Worm (Caenorhabditis elegans) whole organism, L4 larva: ENCODE measurements around the gene nhl-2.

Experiments used
- F26F4.8 ChIP-seq: fragments of 200-800 bp; sonication (Bioruptor generic); conservative IDR thresholded peaks from 2 replicates; pipeline ENCODE4 v1.3.6; 2022; ENCODE audit warnings: missing genetic modification characterization, missing compliant biosample characterization
- R02D3.7 ChIP-seq: fragments of 150-350 bp; sonication (generic microtip); optimal IDR thresholded peaks from 3 replicates; lab custom pipeline; 2014; ENCODE audit warnings: missing biosample characterization, missing genetic modification characterization
- T26A8.4 ChIP-seq: fragments of 200-800 bp; sonication (Bioruptor generic); IDR thresholded peaks from 2 replicates; pipeline ENCODE4 v1.3.6; 2022; ENCODE audit warnings: missing genetic modification characterization, missing compliant biosample characterization
- ZK546.5 ChIP-seq, 2 experiments: sonication (generic microtip); optimal IDR thresholded peaks; 2 replicates each; lab custom pipeline; 2017; ENCODE audit warnings: missing biosample characterization in 2 of 2, missing genetic modification characterization in 2 of 2
- aha-1 ChIP-seq: fragments of 150-350 bp; peaks from one replicate; lab custom pipeline; 2014; ENCODE audit warnings: missing biosample characterization, missing genetic modification characterization
- ceh-20 ChIP-seq: fragments of 200-800 bp; sonication (Bioruptor generic); IDR thresholded peaks from 2 replicates; pipeline ENCODE4 v1.3.6; 2022; ENCODE audit warnings: missing genetic modification reagents, missing genetic modification characterization, missing compliant biosample characterization
- ceh-44 ChIP-seq: fragments of 200-800 bp; sonication (Bioruptor generic); IDR thresholded peaks from 2 replicates; pipeline ENCODE4 v1.3.6; 2022; ENCODE audit warnings: missing genetic modification reagents, missing genetic modification characterization, missing compliant biosample characterization
- ces-1 ChIP-seq: fragments of 150-350 bp; sonication (generic microtip); optimal IDR thresholded peaks from 4 replicates; lab custom pipeline; 2014; ENCODE audit warnings: missing biosample characterization, missing genetic modification reagents, missing genetic modification characterization
- daf-12 ChIP-seq: fragments of 150-350 bp; optimal IDR thresholded peaks from 2 replicates; lab custom pipeline; 2014; ENCODE audit warnings: missing biosample characterization, missing genetic modification reagents, missing genetic modification characterization
- daf-16 ChIP-seq, 3 experiments: sonication (generic microtip); optimal IDR thresholded peaks; 2 replicates each; lab custom pipeline; 2016 to 2017; ENCODE audit warnings: missing genetic modification characterization in 3 of 3, missing genetic modification reagents in 3 of 3, mild to moderate bottlenecking in 2 of 3, missing compliant biosample characterization in 2 of 3, missing biosample characterization in 1 of 3, moderate library complexity in 1 of 3
- dmd-6 ChIP-seq: fragments of 200-800 bp; sonication (Bioruptor generic); IDR thresholded peaks from 2 replicates; pipeline ENCODE4 v1.3.6; 2022; ENCODE audit warnings: missing genetic modification reagents, missing genetic modification characterization, missing compliant biosample characterization
- duxl-1 ChIP-seq: sonication (generic microtip); optimal IDR thresholded peaks from 2 replicates; lab custom pipeline; 2016; ENCODE audit warnings: mild to moderate bottlenecking, missing genetic modification characterization, moderate library complexity, missing compliant biosample characterization; ENCODE audit not compliant: poor library complexity
- dve-1 ChIP-seq: sonication (generic microtip); optimal IDR thresholded peaks from 2 replicates; lab custom pipeline; 2017; ENCODE audit warnings: antibody characterized with exemption, mild to moderate bottlenecking, missing genetic modification characterization, missing compliant biosample characterization; ENCODE audit not compliant: insufficient read depth
- egl-43 ChIP-seq: fragments of 200-800 bp; sonication (Bioruptor generic); IDR thresholded peaks from 2 replicates; pipeline ENCODE4 v1.3.6; 2022; ENCODE audit warnings: missing genetic modification reagents, missing genetic modification characterization, missing compliant biosample characterization
- gei-8 ChIP-seq: fragments of 200-800 bp; sonication (Bioruptor generic); optimal IDR thresholded peaks from 2 replicates; lab custom pipeline; 2018; ENCODE audit warnings: mild to moderate bottlenecking, missing genetic modification characterization, missing compliant biosample characterization
- hif-1 ChIP-seq, 2 experiments: sonication (generic microtip); optimal IDR thresholded peaks; 2 replicates each; lab custom pipeline; 2016 to 2017; ENCODE audit warnings: missing compliant biosample characterization in 2 of 2, missing genetic modification characterization in 2 of 2, missing genetic modification reagents in 2 of 2, missing genotype in 2 of 2, mild to moderate bottlenecking in 1 of 2
- hlh-11 ChIP-seq: fragments of 200-800 bp; sonication (Bioruptor generic); optimal IDR thresholded peaks from 2 replicates; lab custom pipeline; 2018; ENCODE audit warnings: mild to moderate bottlenecking, missing genetic modification characterization, missing compliant biosample characterization
- hlh-30 ChIP-seq: sonication (generic microtip); optimal IDR thresholded peaks from 2 replicates; lab custom pipeline; 2017; ENCODE audit warnings: antibody characterized with exemption, mild to moderate bottlenecking, missing genetic modification characterization, missing compliant biosample characterization; ENCODE audit not compliant: insufficient read depth
- hmg-1.1 ChIP-seq: fragments of 200-800 bp; sonication (Bioruptor generic); IDR thresholded peaks from 2 replicates; pipeline ENCODE4 v1.3.6; 2022; ENCODE audit warnings: missing genetic modification reagents, missing genetic modification characterization, missing compliant biosample characterization
- lin-1 ChIP-seq: fragments of 200-800 bp; sonication (Bioruptor generic); IDR thresholded peaks from 2 replicates; pipeline ENCODE4 v1.3.6; 2022; ENCODE audit warnings: missing genetic modification reagents, missing genetic modification characterization, missing compliant biosample characterization
- lin-15B ChIP-seq: fragments of 150-350 bp; sonication (generic microtip); optimal IDR thresholded peaks from 3 replicates; lab custom pipeline; 2014; ENCODE audit warnings: missing biosample characterization, missing genetic modification characterization
- madf-9 ChIP-seq: fragments of 200-800 bp; sonication (Bioruptor generic); conservative IDR thresholded peaks from 2 replicates; pipeline ENCODE4 v1.3.6; 2022; ENCODE audit warnings: missing genetic modification reagents, missing genetic modification characterization, missing compliant biosample characterization
- mdl-1 ChIP-seq, 2 experiments: fragments of 150-350 bp in 1 of 2; sonication (generic microtip) in 1 of 2; optimal IDR thresholded peaks; 2 replicates each; lab custom pipeline; 2014 to 2017; ENCODE audit warnings: missing biosample characterization in 2 of 2, missing genetic modification characterization in 2 of 2
- mdt-29 ChIP-seq: fragments of 200-800 bp; sonication (Bioruptor generic); IDR thresholded peaks from 2 replicates; pipeline ENCODE4 v1.3.6; 2022; ENCODE audit warnings: missing genetic modification reagents, missing genetic modification characterization, missing compliant biosample characterization
- mes-2 ChIP-seq: sonication (generic microtip); optimal IDR thresholded peaks from 2 replicates; lab custom pipeline; 2016; ENCODE audit warnings: missing genotype, mild to moderate bottlenecking, missing genetic modification characterization, missing compliant biosample characterization; ENCODE audit not compliant: poor library complexity, severe bottlenecking
- mxl-2 ChIP-seq: fragments of 200-800 bp; sonication (Bioruptor generic); conservative IDR thresholded peaks from 2 replicates; pipeline ENCODE4 v1.3.6; 2022; ENCODE audit warnings: missing genetic modification reagents, missing genetic modification characterization, missing compliant biosample characterization
- mxl-3 ChIP-seq: fragments of 200-800 bp; sonication (Bioruptor generic); optimal IDR thresholded peaks from 2 replicates; lab custom pipeline; 2018; ENCODE audit warnings: mild to moderate bottlenecking, missing genetic modification characterization, missing compliant biosample characterization
- nhr-111 ChIP-seq: fragments of 200-800 bp; sonication (Bioruptor generic); optimal IDR thresholded peaks from 2 replicates; lab custom pipeline; 2018; ENCODE audit warnings: mild to moderate bottlenecking, missing genetic modification characterization, missing compliant biosample characterization
- nhr-42 ChIP-seq: fragments of 200-800 bp; sonication (Bioruptor generic); IDR thresholded peaks from 2 replicates; pipeline ENCODE4 v1.3.6; 2022; ENCODE audit warnings: missing genetic modification characterization, missing compliant biosample characterization
- nhr-6 ChIP-seq: fragments of 150-350 bp; optimal IDR thresholded peaks from 2 replicates; lab custom pipeline; 2014; ENCODE audit warnings: missing biosample characterization, missing genetic modification characterization
- nhr-77 ChIP-seq: fragments of 150-350 bp; optimal IDR thresholded peaks from 2 replicates; lab custom pipeline; 2014; ENCODE audit warnings: missing biosample characterization, missing genetic modification characterization
- pha-4 ChIP-seq, 2 experiments: fragments of 150-350 bp in 1 of 2; fragments of 200-800 bp in 1 of 2; sonication (Bioruptor generic) in 1 of 2; IDR thresholded peaks in 1 of 2; optimal IDR thresholded peaks in 1 of 2; 2 replicates each; pipeline versions ENCODE4 v1.3.6 to Lab custom; 2014 to 2022; ENCODE audit warnings: missing genetic modification characterization in 2 of 2, missing genetic modification reagents in 2 of 2, missing biosample characterization in 1 of 2, missing compliant biosample characterization in 1 of 2
- rbr-2 ChIP-seq: sonication (generic microtip); optimal IDR thresholded peaks from 2 replicates; lab custom pipeline; 2016; ENCODE audit warnings: missing genotype, missing genetic modification characterization, missing compliant biosample characterization
- saeg-2 ChIP-seq: fragments of 200-800 bp; sonication (Bioruptor generic); IDR thresholded peaks from 2 replicates; pipeline ENCODE4 v1.3.6; 2022; ENCODE audit warnings: missing genetic modification reagents, missing genetic modification characterization, missing compliant biosample characterization
- set-16 ChIP-seq: fragments of 200-800 bp; sonication (Bioruptor generic); IDR thresholded peaks from 2 replicates; pipeline ENCODE4 v1.3.6; 2022; ENCODE audit warnings: missing genetic modification reagents, missing genetic modification characterization, missing compliant biosample characterization
- snpc-1.2 ChIP-seq: fragments of 200-800 bp; sonication (Bioruptor generic); IDR thresholded peaks from 2 replicates; pipeline ENCODE4 v1.3.6; 2022; ENCODE audit warnings: missing genetic modification reagents, missing genetic modification characterization, missing compliant biosample characterization
- tra-1 ChIP-seq: fragments of 200-800 bp; sonication (Bioruptor generic); IDR thresholded peaks from 2 replicates; pipeline ENCODE4 v1.3.6; 2022; ENCODE audit warnings: missing genetic modification reagents, missing genetic modification characterization, missing compliant biosample characterization
- unc-39 ChIP-seq: sonication (generic microtip); optimal IDR thresholded peaks from 2 replicates; lab custom pipeline; 2017; ENCODE audit warnings: missing biosample characterization, missing genetic modification characterization
- unc-62 ChIP-seq, 3 experiments: fragments of 150-350 bp in 1 of 3; sonication (generic microtip); optimal IDR thresholded peaks in 2 of 3; peaks in 1 of 3; 1 replicate in 1 of 3; 2 replicates in 2 of 3; lab custom pipeline; 2014 to 2017; ENCODE audit warnings: missing biosample characterization in 3 of 3, missing genetic modification characterization in 3 of 3, missing genetic modification reagents in 3 of 3, missing genotype in 1 of 3
- zip-11 ChIP-seq: fragments of 200-800 bp; sonication (Bioruptor generic); IDR thresholded peaks from 2 replicates; pipeline ENCODE4 v1.3.6; 2022; ENCODE audit warnings: missing genetic modification characterization, missing compliant biosample characterization
- zip-2 ChIP-seq: fragments of 150-350 bp; optimal IDR thresholded peaks from 2 replicates; lab custom pipeline; 2014; ENCODE audit warnings: missing biosample characterization, missing genetic modification characterization

The nhl-2 gene

ce11 chrIII:4899035-4899578 is at the start of gene nhl-2:
nhl-2 (minus strand) TSS chrIII:4899085.
- no peak for TF ChIP-seq ceh-20 (GFP tag; lab: Robert Waterston, UW)
- peak; percentile 76 for TF ChIP-seq hlh-30 (tag; lab: Kevin White, UChicago)
- no peak for TF ChIP-seq madf-9 (GFP tag; lab: Robert Waterston, UW)
- peak; percentile 50 for TF ChIP-seq aha-1 (tag; lab: Kevin White, UChicago)
- peak; percentile 5; the same call in 1 of the 2 replicates for TF ChIP-seq dmd-6 (GFP tag; lab: Robert Waterston, UW)
- TF ChIP-seq ceh-44 (GFP tag; lab: Robert Waterston, UW) = no peak

ce11 chrIII:4948631-4949030 is 49.7 kb upstream of the nhl-2 start:
- TF ChIP-seq madf-9 (GFP tag; lab: Robert Waterston, UW) (peak; percentile 99), mes-2 (tag; lab: Kevin White, UChicago) (peak; percentile 22), hlh-30 (tag; lab: Kevin White, UChicago) (peak; percentile 33), aha-1 (tag; lab: Kevin White, UChicago) (peak; percentile 97), F26F4.8 (GFP tag; lab: Robert Waterston, UW) (no peak), snpc-1.2 (GFP tag; lab: Robert Waterston, UW) (0 out of 2 replicates have a peak, but pooled peaks have one; percentile 17), hlh-11 (tag; lab: Kevin White, UChicago) (peak; percentile 47), hmg-1.1 (peak; percentile 41), T26A8.4 (GFP tag; lab: Robert Waterston, UW) (peak; percentile 25), daf-16 (GFP tag; optimal IDR thresholded peaks at IDR 0.05; lab: Kevin White, UChicago) (no peak), daf-16 (tag; optimal IDR thresholded peaks at IDR 0.05; lab: Kevin White, UChicago) (peak; percentile 29), mdl-1 (tag; optimal IDR thresholded peaks at IDR 0.05; lab: Kevin White, UChicago) (peak; percentile 23 to 55), pha-4 (GFP tag; IDR thresholded peaks at IDR 0.05; lab: Robert Waterston, UW) (0 out of 2 replicates have a peak, but pooled peaks have one; percentile 19), pha-4 (tag; optimal IDR thresholded peaks at IDR 0.05; lab: Kevin White, UChicago) (no peak), egl-43 (GFP tag; lab: Robert Waterston, UW) (0 out of 2 replicates have a peak, but pooled peaks have one; percentile 55), unc-39 (tag; lab: Kevin White, UChicago) (no peak), hif-1 (tag; optimal IDR thresholded peaks at IDR 0.05; lab: Kevin White, UChicago) (peak in 1 of 2 experiments; percentile 18), duxl-1 (no peak), mxl-3 (GFP tag; lab: Kevin White, UChicago) (peak; percentile 30), lin-15B (tag; lab: Kevin White, UChicago) (no peak), set-16 (peak; percentile 81)

- TF ChIP-seq lin-1 (GFP tag; lab: Robert Waterston, UW) (no peak), nhr-6 (tag; lab: Kevin White, UChicago) (no peak), mdt-29 (no peak), snpc-1.2 (GFP tag; lab: Robert Waterston, UW) (no peak), set-16 (peak; percentile 82), nhr-111 (GFP tag; lab: Kevin White, UChicago) (no peak), unc-62 (GFP tag; optimal IDR thresholded peaks at IDR 0.05 in 1 of 2; lab: Kevin White, UChicago) (no peak), unc-62 (tag; optimal IDR thresholded peaks at IDR 0.05; lab: Kevin White, UChicago) (no peak), nhr-42 (GFP tag; lab: Robert Waterston, UW) (0 out of 2 replicates have a peak, but pooled peaks have one; percentile 27), hlh-11 (tag; lab: Kevin White, UChicago) (peak; percentile 36), unc-39 (tag; lab: Kevin White, UChicago) (no peak), aha-1 (tag; lab: Kevin White, UChicago) (peak; percentile 98), R02D3.7 (no peak), zip-11 (no peak), ces-1 (GFP tag; lab: Kevin White, UChicago) (no peak), ZK546.5 (tag; optimal IDR thresholded peaks at IDR 0.05; lab: Kevin White, UChicago) (no peak), mdl-1 (tag; optimal IDR thresholded peaks at IDR 0.05; lab: Kevin White, UChicago) (peak; percentile 11 to 34), rbr-2 (tag; lab: Kevin White, UChicago) (peak; percentile 23), gei-8 (GFP tag; lab: Kevin White, UChicago) (peak; percentile 11), mxl-2 (GFP tag; lab: Robert Waterston, UW) (no peak), hmg-1.1 (peak; percentile 38; the same call in 1 of the 2 replicates), saeg-2 (GFP tag; lab: Robert Waterston, UW) (no peak), dmd-6 (GFP tag; lab: Robert Waterston, UW) (no peak), nhr-77 (tag; lab: Kevin White, UChicago) (no peak), dve-1 (tag; lab: Kevin White, UChicago) (no peak), madf-9 (GFP tag; lab: Robert Waterston, UW) (peak; percentile 78), daf-12 (no peak), zip-2 (no peak), tra-1 (GFP tag; lab: Robert Waterston, UW) (no peak)
Observed at ce11 chrIII:4947352-4947751, 48.5 kb upstream of the nhl-2 start.
